Fruit fly (Drosophila melanogaster): ENCODE measurements around the gene Art9.

DNA sequence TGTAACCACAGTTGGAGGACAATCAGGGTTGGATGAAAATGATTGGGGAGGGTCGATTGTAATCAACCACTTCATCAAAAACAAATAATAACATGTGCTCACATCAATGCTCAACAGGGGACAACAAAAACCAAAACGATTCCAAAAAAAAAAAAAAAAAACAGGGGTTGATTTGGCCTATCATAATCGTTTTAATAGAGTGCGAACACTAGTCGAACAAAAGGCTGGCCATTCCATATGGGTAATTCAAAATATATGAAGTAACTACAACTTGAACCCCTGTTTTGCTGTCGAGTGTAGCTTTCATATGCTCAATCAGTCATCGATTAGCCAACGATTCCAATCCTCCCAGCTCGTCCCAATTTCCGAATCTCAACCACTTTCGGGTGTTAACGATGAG is 4.2 kb upstream of the Art9 start:
- TF ChIP-seq psq (optimal IDR thresholded peaks at IDR 0.05) = no peak
- TF ChIP-seq EcR (GFP tag; optimal IDR thresholded peaks at IDR 0.05) = no peak
- no peak for TF ChIP-seq Dll (optimal IDR thresholded peaks at IDR 0.05)

All from whole organism.